Fruit fly (Drosophila melanogaster) whole organism, embryonic: ENCODE data around the gene CG32944.

ENCODE experiments used
- Atf-2 ChIP-seq: fragments of 200-800 bp; sonication (Bioruptor generic); optimal IDR thresholded peaks from 2 replicates; lab custom pipeline; 2016; ENCODE audit warnings: missing biosample characterization, missing genetic modification characterization
- CG10274 ChIP-seq: fragments of 200-800 bp; sonication (Bioruptor generic); optimal IDR thresholded peaks from 3 replicates; lab custom pipeline; 2017; ENCODE audit warnings: missing biosample characterization, mild to moderate bottlenecking, missing genetic modification characterization
- CG11093 ChIP-seq: fragments of 200-800 bp; sonication (Bioruptor generic); IDR thresholded peaks from 3 replicates; pipeline ENCODE4 v1.3.6; 2022; ENCODE audit warnings: missing biosample characterization, missing genetic modification characterization
- CG1233 ChIP-seq: fragments of 200-800 bp; sonication (Bioruptor generic); optimal IDR thresholded peaks from 4 replicates; lab custom pipeline; 2018; ENCODE audit warnings: missing biosample characterization, mild to moderate bottlenecking, missing genetic modification characterization
- CG15011 ChIP-seq: fragments of 200-800 bp; sonication (Bioruptor generic); optimal IDR thresholded peaks from 3 replicates; lab custom pipeline; 2018; ENCODE audit warnings: missing biosample characterization, mild to moderate bottlenecking, missing genetic modification characterization
- CG15269 ChIP-seq: fragments of 200-800 bp; sonication (Bioruptor generic); optimal IDR thresholded peaks from 2 replicates; lab custom pipeline; 2018; ENCODE audit warnings: missing biosample characterization, mild to moderate bottlenecking, missing genetic modification characterization, moderate library complexity
- CG15479 ChIP-seq: fragments of 200-800 bp; sonication (Bioruptor generic); optimal IDR thresholded peaks from 3 replicates; lab custom pipeline; 2019; ENCODE audit warnings: missing biosample characterization, mild to moderate bottlenecking, missing genetic modification characterization, moderate library complexity
- CG16779 ChIP-seq: fragments of 200-800 bp; sonication (Bioruptor generic); IDR thresholded peaks from 2 replicates; pipeline ENCODE4 v1.3.6; 2022; ENCODE audit warnings: missing biosample characterization, missing genetic modification characterization
- CG16813 ChIP-seq: fragments of 200-800 bp; sonication (Bioruptor generic); IDR thresholded peaks from 3 replicates; pipeline ENCODE4 v1.3.6; 2022; ENCODE audit warnings: missing biosample characterization, missing genetic modification characterization; ENCODE audit not compliant: partially characterized antibody
- CG18262 ChIP-seq: fragments of 200-800 bp; optimal IDR thresholded peaks from 3 replicates; lab custom pipeline; 2019; ENCODE audit warnings: missing biosample characterization, mild to moderate bottlenecking, missing genetic modification characterization, moderate library complexity
- CG2889 ChIP-seq: fragments of 200-800 bp; sonication (Bioruptor generic); IDR thresholded peaks from 3 replicates; pipeline ENCODE4 v1.3.6; 2022; ENCODE audit warnings: missing biosample characterization, missing genetic modification characterization
- CG33557 ChIP-seq: fragments of 200-800 bp; sonication (Bioruptor generic); optimal IDR thresholded peaks from 2 replicates; lab custom pipeline; 2019; ENCODE audit warnings: missing biosample characterization, mild to moderate bottlenecking, missing genetic modification characterization, moderate library complexity
- CG34224 ChIP-seq: fragments of 200-800 bp; sonication (Bioruptor generic); IDR thresholded peaks from 3 replicates; pipeline ENCODE4 v1.3.6; 2022; ENCODE audit warnings: missing biosample characterization, missing genetic modification characterization; ENCODE audit not compliant: partially characterized antibody
- CG4360 ChIP-seq: fragments of 200-800 bp; sonication (Bioruptor generic); IDR thresholded peaks from 2 replicates; pipeline ENCODE4 v1.3.6; 2022; ENCODE audit warnings: missing biosample characterization, missing genetic modification characterization
- CG4617 ChIP-seq: fragments of 200-800 bp; sonication (Bioruptor generic); optimal IDR thresholded peaks from 3 replicates; lab custom pipeline; 2016; ENCODE audit warnings: missing biosample characterization, missing genetic modification characterization, borderline replicate concordance
- CG4854 ChIP-seq: fragments of 200-800 bp; sonication (Bioruptor generic); optimal IDR thresholded peaks from 2 replicates; lab custom pipeline; 2016; ENCODE audit warnings: missing biosample characterization, missing genetic modification characterization, inconsistent platforms
- CG6254 ChIP-seq: fragments of 200-800 bp; sonication (Bioruptor generic); optimal IDR thresholded peaks from 3 replicates; lab custom pipeline; 2017; ENCODE audit warnings: mild to moderate bottlenecking, missing biosample characterization, missing genetic modification reagents, missing genetic modification characterization
- CG7786 ChIP-seq: fragments of 200-800 bp; sonication (Bioruptor generic); optimal IDR thresholded peaks from 2 replicates; lab custom pipeline; 2016; ENCODE audit warnings: missing biosample characterization, missing genetic modification characterization
- CG7963 ChIP-seq: fragments of 200-800 bp; sonication (Bioruptor generic); IDR thresholded peaks from 3 replicates; pipeline ENCODE4 v1.3.6; 2022; ENCODE audit warnings: missing biosample characterization, missing genetic modification characterization; ENCODE audit not compliant: partially characterized antibody
- CG8089 ChIP-seq: fragments of 200-800 bp; sonication (Bioruptor generic); optimal IDR thresholded peaks from 3 replicates; lab custom pipeline; 2016; ENCODE audit warnings: missing biosample characterization, missing genetic modification characterization
- CrebB ChIP-seq: fragments of 200-800 bp; sonication (Bioruptor generic); optimal IDR thresholded peaks from 3 replicates; lab custom pipeline; 2018; ENCODE audit warnings: missing biosample characterization, mild to moderate bottlenecking, missing genetic modification characterization
- D ChIP-seq, 2 experiments: fragments of 200-800 bp in 1 of 2; fragments of >200 bp in 1 of 2; sonication (Bioruptor generic) in 1 of 2; optimal IDR thresholded peaks; 2 replicates in 1 of 2; 3 replicates in 1 of 2; lab custom pipeline; 2017; ENCODE audit warnings: mild to moderate bottlenecking in 1 of 2, missing biosample characterization in 1 of 2, missing genetic modification characterization in 1 of 2, missing genetic modification reagents in 1 of 2
- Eip74EF ChIP-seq, 2 experiments: fragments of 200-800 bp in 1 of 2; fragments of >200 bp in 1 of 2; sonication (Bioruptor generic) in 1 of 2; optimal IDR thresholded peaks; 2 replicates each; lab custom pipeline; 2017 to 2019; ENCODE audit warnings: missing biosample characterization in 2 of 2, missing genetic modification characterization in 2 of 2, mild to moderate bottlenecking in 1 of 2, moderate library complexity in 1 of 2
- Ets65A ChIP-seq: fragments of 200-800 bp; sonication (Bioruptor generic); peaks from one replicate; lab custom pipeline; 2016; ENCODE audit warnings: missing biosample characterization, missing genetic modification characterization
- HLHmδ ChIP-seq: fragments of 200-800 bp; sonication (Bioruptor generic); optimal IDR thresholded peaks from 2 replicates; lab custom pipeline; 2018; ENCODE audit warnings: missing biosample characterization, mild to moderate bottlenecking, missing genetic modification characterization, moderate library complexity
- HmgZ ChIP-seq: fragments of 200-800 bp; sonication (Bioruptor generic); optimal IDR thresholded peaks from 2 replicates; lab custom pipeline; 2018; ENCODE audit warnings: missing biosample characterization, mild to moderate bottlenecking, missing genetic modification characterization
- MBD-R2 ChIP-seq: fragments of 200-800 bp; sonication (Bioruptor generic); IDR thresholded peaks from 2 replicates; pipeline ENCODE4 v1.3.6; 2022; ENCODE audit warnings: missing biosample characterization, missing genetic modification characterization
- Med ChIP-seq: fragments of 200-800 bp; sonication (Bioruptor generic); peaks from one replicate; lab custom pipeline; 2016; ENCODE audit warnings: missing biosample characterization, missing genetic modification characterization, mild to moderate bottlenecking, inconsistent platforms, moderate library complexity
- Nf-YA ChIP-seq: fragments of 200-800 bp; sonication (Bioruptor generic); IDR thresholded peaks from 2 replicates; pipeline ENCODE4 v1.3.6; 2022; ENCODE audit warnings: missing biosample characterization, missing genetic modification characterization
- Trl ChIP-seq, 3 experiments: fragments of >200 bp in 2 of 3; fragments of 200-800 bp in 1 of 3; sonication (Bioruptor generic) in 1 of 3; optimal IDR thresholded peaks; 2 replicates in 1 of 3; 3 replicates in 2 of 3; lab custom pipeline; 2016 to 2017; ENCODE audit warnings: missing biosample characterization in 1 of 3, missing genetic modification characterization in 1 of 3
- Vsx1 ChIP-seq: fragments of 200-800 bp; sonication (Bioruptor generic); optimal IDR thresholded peaks from 2 replicates; lab custom pipeline; 2017; ENCODE audit warnings: missing biosample characterization, mild to moderate bottlenecking, missing genetic modification characterization, missing genetic modification reagents
- bbx ChIP-seq: fragments of 200-800 bp; sonication (Bioruptor generic); IDR thresholded peaks from 2 replicates; pipeline ENCODE4 v1.3.6; 2022; ENCODE audit warnings: missing biosample characterization, missing genetic modification characterization; ENCODE audit not compliant: partially characterized antibody
- bowl ChIP-seq: fragments of 200-800 bp; sonication (Bioruptor generic); IDR thresholded peaks from 2 replicates; pipeline ENCODE4 v1.3.6; 2022; ENCODE audit warnings: missing biosample characterization, missing genetic modification characterization
- cato ChIP-seq: fragments of 200-800 bp; sonication (Bioruptor generic); optimal IDR thresholded peaks from 2 replicates; lab custom pipeline; 2016; ENCODE audit warnings: missing biosample characterization, missing genetic modification characterization, borderline replicate concordance
- corto ChIP-seq: fragments of 200-800 bp; sonication (Bioruptor generic); optimal IDR thresholded peaks from 2 replicates; lab custom pipeline; 2016; ENCODE audit warnings: missing biosample characterization, mild to moderate bottlenecking, missing genetic modification characterization, moderate library complexity
- fd3F ChIP-seq: fragments of 200-800 bp; sonication (Bioruptor generic); optimal IDR thresholded peaks from 2 replicates; lab custom pipeline; 2018; ENCODE audit warnings: missing biosample characterization, mild to moderate bottlenecking, missing genetic modification characterization, moderate library complexity
- gt ChIP-seq: fragments of 200-800 bp; sonication (Bioruptor generic); IDR thresholded peaks from 2 replicates; pipeline ENCODE4 v1.3.6; 2022; ENCODE audit warnings: missing biosample characterization, missing genetic modification characterization
- kah ChIP-seq: fragments of 200-800 bp; sonication (Bioruptor generic); optimal IDR thresholded peaks from 2 replicates; lab custom pipeline; 2018; ENCODE audit warnings: missing biosample characterization, mild to moderate bottlenecking, missing genetic modification characterization
- lab ChIP-seq: fragments of 200-800 bp; sonication (Bioruptor generic); optimal IDR thresholded peaks from 3 replicates; lab custom pipeline; 2017; ENCODE audit warnings: missing biosample characterization, missing genetic modification characterization, mild to moderate bottlenecking, moderate library complexity, missing genetic modification reagents
- lilli ChIP-seq: fragments of 200-800 bp; sonication (Bioruptor generic); optimal IDR thresholded peaks from 3 replicates; lab custom pipeline; 2016; ENCODE audit warnings: missing biosample characterization, missing genetic modification characterization
- lola ChIP-seq, 3 experiments: fragments of >200 bp in 2 of 3; fragments of 200-800 bp in 1 of 3; sonication (Bioruptor generic) in 1 of 3; optimal IDR thresholded peaks; 2 replicates each; lab custom pipeline; 2017 to 2019; ENCODE audit warnings: missing biosample characterization in 3 of 3, missing genetic modification characterization in 3 of 3, mild to moderate bottlenecking in 1 of 3, moderate library complexity in 1 of 3
- pho ChIP-seq: fragments of 200-800 bp; sonication (Bioruptor generic); optimal IDR thresholded peaks from 2 replicates; lab custom pipeline; 2016; ENCODE audit warnings: missing biosample characterization, missing genetic modification characterization
- salm ChIP-seq: fragments of 200-800 bp; sonication (Bioruptor generic); optimal IDR thresholded peaks from 2 replicates; lab custom pipeline; 2018; ENCODE audit warnings: missing biosample characterization, mild to moderate bottlenecking, missing genetic modification characterization
- so ChIP-seq: fragments of 200-800 bp; sonication (Bioruptor generic); IDR thresholded peaks from 3 replicates; pipeline ENCODE4 v1.3.6; 2022; ENCODE audit warnings: missing biosample characterization, missing genetic modification characterization
- ssp ChIP-seq: fragments of 200-800 bp; sonication (Bioruptor generic); IDR thresholded peaks from 2 replicates; pipeline ENCODE4 v1.3.6; 2022; ENCODE audit warnings: missing biosample characterization, missing genetic modification characterization
- tio ChIP-seq: fragments of 200-800 bp; sonication (Bioruptor generic); optimal IDR thresholded peaks from 2 replicates; lab custom pipeline; 2017; ENCODE audit warnings: missing biosample characterization, missing genetic modification characterization, inconsistent platforms
- tup ChIP-seq: fragments of 200-800 bp; sonication (Bioruptor generic); optimal IDR thresholded peaks from 2 replicates; lab custom pipeline; 2016; ENCODE audit warnings: missing biosample characterization, mild to moderate bottlenecking, missing genetic modification characterization, moderate library complexity

The CG32944 gene

DNA sequence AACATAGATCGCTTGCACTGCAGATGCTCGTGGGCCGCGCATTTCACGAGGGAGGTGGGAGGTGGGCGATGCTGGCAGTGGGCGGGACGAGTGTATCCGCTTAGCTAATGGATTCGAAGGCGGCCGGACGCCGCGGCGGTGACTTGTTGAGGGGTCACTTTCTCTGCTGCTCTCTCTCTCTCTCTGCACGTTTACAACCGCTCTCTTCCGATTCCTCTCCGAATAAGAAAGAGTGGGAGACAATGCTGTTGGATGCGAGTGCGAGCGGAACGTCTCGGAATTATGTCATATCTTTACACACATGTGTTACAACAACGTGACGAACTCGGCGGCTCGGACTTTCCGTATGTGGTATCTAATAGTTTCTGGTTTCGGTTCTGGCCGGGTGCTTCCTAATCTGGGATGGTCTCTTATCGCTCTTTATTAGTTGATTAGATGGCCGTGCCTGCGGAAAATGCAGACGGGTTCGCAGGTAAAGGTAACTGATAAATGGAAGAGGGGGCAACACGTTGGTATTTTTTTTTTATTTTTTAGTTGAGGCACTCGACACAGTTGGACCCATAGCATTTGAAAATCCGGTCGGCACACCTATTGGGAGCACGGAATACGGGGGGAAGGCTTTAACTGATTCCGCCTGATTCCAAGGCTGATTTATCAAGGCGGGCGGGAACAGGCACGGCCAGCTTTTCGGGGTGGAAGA, 33.1 kb upstream of the CG32944 start (continued):
- TF ChIP-seq fd3F, result no peak
- no peak for TF ChIP-seq CG18262 (tag; lab: Kevin White, UChicago)
- no peak for TF ChIP-seq Ets65A (GFP tag; lab: Kevin White, UChicago)
- TF ChIP-seq lab, result peak; percentile 29
- no peak for TF ChIP-seq HmgZ
- peak; percentile 39 for TF ChIP-seq HLHmδ (GFP tag; lab: Kevin White, UChicago)
- no peak for TF ChIP-seq corto
- TF ChIP-seq CG4360 (GFP tag; lab: Robert Waterston, UW), result peak; percentile 76
- no peak for TF ChIP-seq tio
- TF ChIP-seq CG1233 (GFP tag; lab: Kevin White, UChicago), result no peak
- TF ChIP-seq salm (tag; lab: Kevin White, UChicago), result no peak
- peak in 1 of 2 experiments; percentile 14 for TF ChIP-seq Eip74EF (GFP tag; optimal IDR thresholded peaks at IDR 0.05; lab: Kevin White, UChicago)
- TF ChIP-seq CG15269 (tag; lab: Kevin White, UChicago), result no peak
- no peak for TF ChIP-seq ssp
- no peak for TF ChIP-seq gt (GFP tag; lab: Robert Waterston, UW)
- TF ChIP-seq Vsx1 (GFP tag; lab: Kevin White, UChicago), result no peak
- no peak for TF ChIP-seq CG2889
- peak; percentile 9 for TF ChIP-seq kah (GFP tag; lab: Kevin White, UChicago)
- no peak for TF ChIP-seq CrebB (tag; lab: Kevin White, UChicago)
- TF ChIP-seq CG15479 (GFP tag; lab: Kevin White, UChicago), result peak; percentile 83
- TF ChIP-seq cato (GFP tag; lab: Kevin White, UChicago), result no peak
- peak; percentile 89 to 98 for TF ChIP-seq Trl (optimal IDR thresholded peaks at IDR 0.05; lab: Kevin White, UChicago)
- no peak for TF ChIP-seq Trl (GFP tag; optimal IDR thresholded peaks at IDR 0.05; lab: Kevin White, UChicago)
- peak; percentile 22 for TF ChIP-seq CG7786 (GFP tag; lab: Kevin White, UChicago)
- TF ChIP-seq bowl (GFP tag; lab: Robert Waterston, UW), result no peak
- no peak for TF ChIP-seq Atf-2
- TF ChIP-seq Nf-YA, result no peak
- no peak for TF ChIP-seq CG8089
- TF ChIP-seq CG7963, result no peak
- TF ChIP-seq lilli (GFP tag; lab: Kevin White, UChicago), result no peak
- peak; percentile 46; the same call in 1 of the 3 replicates for TF ChIP-seq CG34224 (GFP tag; lab: Robert Waterston, UW)
- no peak for TF ChIP-seq lola (GFP tag; optimal IDR thresholded peaks at IDR 0.05; lab: Kevin White, UChicago)
- TF ChIP-seq CG4854 (GFP tag; lab: Kevin White, UChicago), result no peak
- no peak for TF ChIP-seq CG16779 (GFP tag; lab: Robert Waterston, UW)
- no peak for TF ChIP-seq CG16813 (GFP tag; lab: Robert Waterston, UW)
- TF ChIP-seq pho, result no peak
- TF ChIP-seq D (optimal IDR thresholded peaks at IDR 0.05; lab: Kevin White, UChicago), result no peak
- no peak for TF ChIP-seq D (GFP tag; optimal IDR thresholded peaks at IDR 0.05; lab: Kevin White, UChicago)
- no peak for TF ChIP-seq CG11093 (GFP tag; lab: Robert Waterston, UW)
- no peak for TF ChIP-seq CG10274 (GFP tag; lab: Kevin White, UChicago)
- TF ChIP-seq so (GFP tag; lab: Robert Waterston, UW), result 0 out of 3 replicates have a peak, but pooled peaks have one; percentile 22
- no peak for TF ChIP-seq MBD-R2 (GFP tag; lab: Robert Waterston, UW)
- peak; percentile 37; the same call in 1 of the 2 replicates for TF ChIP-seq bbx (GFP tag; lab: Robert Waterston, UW)
- TF ChIP-seq CG15011 (GFP tag; lab: Kevin White, UChicago), result no peak
- TF ChIP-seq CG6254 (GFP tag; lab: Kevin White, UChicago), result no peak
- no peak for TF ChIP-seq tup (GFP tag; lab: Kevin White, UChicago)
- TF ChIP-seq CG33557 (GFP tag; lab: Kevin White, UChicago), result no peak
- peak; percentile 39 for TF ChIP-seq Med (GFP tag; lab: Kevin White, UChicago)
- TF ChIP-seq CG4617 (GFP tag; lab: Kevin White, UChicago), result no peak
